Fruit fly (Drosophila melanogaster) whole organism, embryonic: ENCODE results near the gene Snr1.

Source experiments
- CG34422 ChIP-seq: fragments of 200-800 bp; sonication (Bioruptor generic); IDR thresholded peaks from 3 replicates; pipeline ENCODE4 v1.3.6; 2022; ENCODE audit warnings: missing biosample characterization, missing genetic modification characterization
- CG8359 ChIP-seq: fragments of 200-800 bp; sonication (Bioruptor generic); optimal IDR thresholded peaks from 2 replicates; lab custom pipeline; 2017; ENCODE audit warnings: missing biosample characterization, mild to moderate bottlenecking, missing genetic modification characterization, borderline replicate concordance
- Ets65A ChIP-seq: fragments of 200-800 bp; sonication (Bioruptor generic); peaks from one replicate; lab custom pipeline; 2016; ENCODE audit warnings: missing biosample characterization, missing genetic modification characterization
- Fer2 ChIP-seq: fragments of 200-800 bp; sonication (Bioruptor generic); optimal IDR thresholded peaks from 2 replicates; lab custom pipeline; 2018; ENCODE audit warnings: missing biosample characterization, mild to moderate bottlenecking, missing genetic modification characterization, moderate library complexity
- MTF-1 ChIP-seq: fragments of 200-800 bp; sonication (Bioruptor generic); optimal IDR thresholded peaks from 2 replicates; lab custom pipeline; 2018; ENCODE audit warnings: missing biosample characterization, mild to moderate bottlenecking, missing genetic modification characterization, borderline replicate concordance
- Max ChIP-seq: fragments of 200-800 bp; sonication (Bioruptor generic); optimal IDR thresholded peaks from 2 replicates; lab custom pipeline; 2016; ENCODE audit warnings: missing biosample characterization, mild to moderate bottlenecking, missing genetic modification characterization
- Side ChIP-seq: fragments of 200-800 bp; sonication (Bioruptor generic); optimal IDR thresholded peaks from 2 replicates; lab custom pipeline; 2016; ENCODE audit warnings: missing biosample characterization, missing genetic modification characterization
- cato ChIP-seq: fragments of 200-800 bp; sonication (Bioruptor generic); optimal IDR thresholded peaks from 2 replicates; lab custom pipeline; 2016; ENCODE audit warnings: missing biosample characterization, missing genetic modification characterization, borderline replicate concordance
- row ChIP-seq: fragments of 200-800 bp; sonication (Bioruptor generic); IDR thresholded peaks from 3 replicates; pipeline ENCODE4 v1.3.6; 2022; ENCODE audit warnings: missing biosample characterization, missing genetic modification characterization
- salm ChIP-seq: fragments of 200-800 bp; sonication (Bioruptor generic); optimal IDR thresholded peaks from 2 replicates; lab custom pipeline; 2018; ENCODE audit warnings: missing biosample characterization, mild to moderate bottlenecking, missing genetic modification characterization
- sug ChIP-seq: fragments of 200-800 bp; optimal IDR thresholded peaks from 2 replicates; lab custom pipeline; 2019; ENCODE audit warnings: missing biosample characterization, mild to moderate bottlenecking, missing genetic modification characterization, moderate library complexity

dm6 chr3R:5438750-5439149 is 32.0 kb upstream of the Snr1 start:
- TF ChIP-seq sug (no peak), cato (GFP tag; lab: Kevin White, UChicago) (no peak), salm (tag; lab: Kevin White, UChicago) (no peak), CG8359 (GFP tag; lab: Kevin White, UChicago) (no peak), MTF-1 (GFP tag; lab: Kevin White, UChicago) (no peak), Side (GFP tag; lab: Kevin White, UChicago) (no peak), CG34422 (GFP tag; lab: Robert Waterston, UW) (no peak), Max (GFP tag; lab: Kevin White, UChicago) (no peak), Fer2 (no peak), row (GFP tag; lab: Robert Waterston, UW) (peak; percentile 21; the same call in 1 of the 3 replicates), Ets65A (peak; percentile 62)
